Worm (Caenorhabditis elegans): ENCODE measurements around the gene K03B8.14.

K03B8.14 gene

ce11 chrV:11439202-11439601 lies 48.9 kb downstream of the K03B8.14 start:
- TF ChIP-seq ets-5 (GFP tag; IDR thresholded peaks at IDR 0.05) (no peak), irx-1 (tag; optimal IDR thresholded peaks at IDR 0.05) (no peak), ceh-90 (tag; optimal IDR thresholded peaks at IDR 0.05) (no peak), nhr-85 (tag) (no peak), F16B12.6 (tag; optimal IDR thresholded peaks at IDR 0.05) (no peak), blmp-1 (tag; optimal IDR thresholded peaks at IDR 0.05) (no peak), elt-3 (tag; optimal IDR thresholded peaks at IDR 0.05) (no peak), ces-1 (GFP tag; optimal IDR thresholded peaks at IDR 0.05) (no peak), tbx-2 (tag; optimal IDR thresholded peaks at IDR 0.05) (no peak), mep-1 (tag; optimal IDR thresholded peaks at IDR 0.05) (no peak), pqm-1 (tag; optimal IDR thresholded peaks at IDR 0.05) (no peak), lir-3 (tag; optimal IDR thresholded peaks at IDR 0.05; ENCODE audit: poor library complexity) (no peak)
